Fruit fly (Drosophila melanogaster) whole organism, embryonic: ENCODE results near the gene CG13085.

Source experiments
- ATbp ChIP-seq: fragments of 200-800 bp; sonication (Bioruptor generic); optimal IDR thresholded peaks from 2 replicates; lab custom pipeline; 2017; ENCODE audit warnings: missing biosample characterization, mild to moderate bottlenecking, missing genetic modification characterization, missing genetic modification reagents
- Adf1 ChIP-seq: fragments of 200-800 bp; sonication (Bioruptor generic); IDR thresholded peaks from 2 replicates; pipeline ENCODE4 v1.3.6; 2022; ENCODE audit warnings: missing biosample characterization, missing genetic modification characterization
- Atf-2 ChIP-seq: fragments of 200-800 bp; sonication (Bioruptor generic); optimal IDR thresholded peaks from 2 replicates; lab custom pipeline; 2016; ENCODE audit warnings: missing biosample characterization, missing genetic modification characterization
- B-H1 ChIP-seq: fragments of 200-800 bp; sonication (Bioruptor generic); IDR thresholded peaks from 3 replicates; pipeline ENCODE4 v1.3.6; 2022; ENCODE audit warnings: missing biosample characterization, missing genetic modification characterization
- CG10321 ChIP-seq: fragments of 200-800 bp; sonication (Bioruptor generic); IDR thresholded peaks from 2 replicates; pipeline ENCODE4 v1.3.6; 2022; ENCODE audit warnings: missing biosample characterization, missing genetic modification characterization
- CG11560 ChIP-seq: fragments of 200-800 bp; sonication (Bioruptor generic); IDR thresholded peaks from 3 replicates; pipeline ENCODE4 v1.3.6; 2022; ENCODE audit warnings: missing biosample characterization, missing genetic modification characterization
- CG12155 ChIP-seq: fragments of 200-800 bp; sonication (Bioruptor generic); optimal IDR thresholded peaks from 3 replicates; lab custom pipeline; 2016; ENCODE audit warnings: missing biosample characterization, missing genetic modification characterization
- CG13296 ChIP-seq: fragments of 200-800 bp; sonication (Bioruptor generic); optimal IDR thresholded peaks from 3 replicates; lab custom pipeline; 2018; ENCODE audit warnings: missing biosample characterization, mild to moderate bottlenecking, missing genetic modification characterization
- CG13894 ChIP-seq: fragments of 200-800 bp; sonication (Bioruptor generic); optimal IDR thresholded peaks from 3 replicates; lab custom pipeline; 2018; ENCODE audit warnings: missing biosample characterization, mild to moderate bottlenecking, missing genetic modification characterization, moderate library complexity
- CG14965 ChIP-seq: fragments of 200-800 bp; sonication (Bioruptor generic); optimal IDR thresholded peaks from 2 replicates; lab custom pipeline; 2016; ENCODE audit warnings: missing biosample characterization, missing genetic modification characterization, borderline replicate concordance
- CG16863 ChIP-seq: fragments of 200-800 bp; sonication (Bioruptor generic); optimal IDR thresholded peaks from 3 replicates; lab custom pipeline; 2016; ENCODE audit warnings: missing biosample characterization, missing genetic modification characterization
- CG17361 ChIP-seq: fragments of 200-800 bp; sonication (Bioruptor generic); IDR thresholded peaks from 3 replicates; pipeline ENCODE4 v1.3.6; 2022; ENCODE audit warnings: missing biosample characterization, missing genetic modification characterization
- CG17385 ChIP-seq: fragments of 200-800 bp; sonication (Bioruptor generic); optimal IDR thresholded peaks from 3 replicates; lab custom pipeline; 2018; ENCODE audit warnings: missing biosample characterization, mild to moderate bottlenecking, missing genetic modification characterization
- CG17912 ChIP-seq: fragments of 200-800 bp; sonication (Bioruptor generic); optimal IDR thresholded peaks from 2 replicates; lab custom pipeline; 2018; ENCODE audit warnings: missing biosample characterization, mild to moderate bottlenecking, missing genetic modification characterization
- CG18764 ChIP-seq: fragments of 200-800 bp; sonication (Bioruptor generic); optimal IDR thresholded peaks from 3 replicates; lab custom pipeline; 2016; ENCODE audit warnings: missing biosample characterization, missing genetic modification characterization
- CG3726 ChIP-seq: fragments of 200-800 bp; sonication (Bioruptor generic); IDR thresholded peaks from 3 replicates; pipeline ENCODE4, ENCODE4 v1.3.6; 2022; ENCODE audit warnings: missing biosample characterization, missing genetic modification characterization
- CG6654 ChIP-seq: fragments of 200-800 bp; sonication (Bioruptor generic); optimal IDR thresholded peaks from 2 replicates; lab custom pipeline; 2017; ENCODE audit warnings: missing biosample characterization, mild to moderate bottlenecking, missing genetic modification characterization
- CG6683 ChIP-seq: fragments of 200-800 bp; sonication (Bioruptor generic); optimal IDR thresholded peaks from 2 replicates; lab custom pipeline; 2017; ENCODE audit warnings: missing biosample characterization, mild to moderate bottlenecking, missing genetic modification characterization, missing genetic modification reagents
- CG8765 ChIP-seq: fragments of 200-800 bp; sonication (Bioruptor generic); IDR thresholded peaks from 2 replicates; pipeline ENCODE4 v1.3.6; 2022; ENCODE audit warnings: missing biosample characterization, missing genetic modification characterization
- Elba2 ChIP-seq: fragments of 200-800 bp; sonication (Bioruptor generic); optimal IDR thresholded peaks from 3 replicates; lab custom pipeline; 2016; ENCODE audit warnings: missing biosample characterization, missing genetic modification characterization
- GATAe ChIP-seq: fragments of 200-800 bp; sonication (Bioruptor generic); conservative IDR thresholded peaks from 2 replicates; pipeline ENCODE4 v1.3.6; 2022; ENCODE audit warnings: missing biosample characterization, missing genetic modification characterization
- HmgD ChIP-seq: fragments of 200-800 bp; sonication (Bioruptor generic); optimal IDR thresholded peaks from 3 replicates; lab custom pipeline; 2016; ENCODE audit warnings: missing biosample characterization, missing genetic modification characterization
- Lhr ChIP-seq: fragments of 200-800 bp; sonication (Bioruptor generic); optimal IDR thresholded peaks from 3 replicates; lab custom pipeline; 2017; ENCODE audit warnings: mild to moderate bottlenecking, missing biosample characterization, missing genetic modification reagents, missing genetic modification characterization
- Meics ChIP-seq: fragments of 200-800 bp; sonication (Bioruptor generic); optimal IDR thresholded peaks from 2 replicates; lab custom pipeline; 2017; ENCODE audit warnings: missing biosample characterization, mild to moderate bottlenecking, missing genetic modification characterization
- Opbp ChIP-seq: fragments of 200-800 bp; sonication (Bioruptor generic); IDR thresholded peaks from 3 replicates; pipeline ENCODE4 v1.3.6; 2022; ENCODE audit warnings: missing biosample characterization, missing genetic modification characterization; ENCODE audit not compliant: partially characterized antibody
- Stat92E ChIP-seq, 3 experiments: fragments of >200 bp in 2 of 3; fragments of 200-800 bp in 1 of 3; sonication (Bioruptor generic) in 1 of 3; optimal IDR thresholded peaks; 2 replicates each; lab custom pipeline; 2017 to 2019; ENCODE audit warnings: missing biosample characterization in 3 of 3, missing genetic modification characterization in 3 of 3, mild to moderate bottlenecking in 1 of 3, moderate library complexity in 1 of 3
- ac ChIP-seq: fragments of 200-800 bp; sonication (Bioruptor generic); optimal IDR thresholded peaks from 3 replicates; lab custom pipeline; 2017; ENCODE audit warnings: missing biosample characterization, mild to moderate bottlenecking, missing genetic modification characterization
- ase ChIP-seq: fragments of 200-800 bp; sonication (Bioruptor generic); IDR thresholded peaks from 3 replicates; pipeline ENCODE4 v1.3.6; 2022; ENCODE audit warnings: missing biosample characterization, missing genetic modification characterization
- bowl ChIP-seq: fragments of 200-800 bp; sonication (Bioruptor generic); IDR thresholded peaks from 2 replicates; pipeline ENCODE4 v1.3.6; 2022; ENCODE audit warnings: missing biosample characterization, missing genetic modification characterization
- br ChIP-seq: fragments of >200 bp; optimal IDR thresholded peaks from 2 replicates; lab custom pipeline; 2017
- cas ChIP-seq: fragments of 200-800 bp; sonication (Bioruptor generic); IDR thresholded peaks from 2 replicates; pipeline ENCODE4 v1.3.6; 2022; ENCODE audit warnings: missing biosample characterization, missing genetic modification characterization
- cato ChIP-seq: fragments of 200-800 bp; sonication (Bioruptor generic); optimal IDR thresholded peaks from 2 replicates; lab custom pipeline; 2016; ENCODE audit warnings: missing biosample characterization, missing genetic modification characterization, borderline replicate concordance
- en ChIP-seq: fragments of 200-800 bp; sonication (Bioruptor generic); optimal IDR thresholded peaks from 2 replicates; lab custom pipeline; 2016; ENCODE audit warnings: missing biosample characterization, missing genetic modification characterization
- insv ChIP-seq, 2 experiments: fragments of 200-800 bp; sonication (Bioruptor generic); optimal IDR thresholded peaks; 3 replicates each; lab custom pipeline; 2016 to 2018; ENCODE audit warnings: missing biosample characterization in 2 of 2, missing genetic modification characterization in 2 of 2
- otp ChIP-seq: fragments of 200-800 bp; sonication (Bioruptor generic); IDR thresholded peaks from 3 replicates; pipeline ENCODE4, ENCODE4 v1.3.6; 2022; ENCODE audit warnings: missing biosample characterization, missing genetic modification characterization
- pb ChIP-seq: fragments of 200-800 bp; sonication (Bioruptor generic); optimal IDR thresholded peaks from 3 replicates; lab custom pipeline; 2016; ENCODE audit warnings: missing biosample characterization, missing genetic modification characterization
- phol ChIP-seq: fragments of 200-800 bp; sonication (Bioruptor generic); optimal IDR thresholded peaks from 3 replicates; lab custom pipeline; 2018; ENCODE audit warnings: missing biosample characterization, mild to moderate bottlenecking, missing genetic modification characterization, moderate library complexity
- pnt ChIP-seq: fragments of 200-800 bp; sonication (Bioruptor generic); optimal IDR thresholded peaks from 3 replicates; lab custom pipeline; 2016; ENCODE audit warnings: missing biosample characterization, missing genetic modification characterization
- prd ChIP-seq, 3 experiments: fragments of >200 bp in 2 of 3; fragments of 200-800 bp in 1 of 3; sonication (Bioruptor generic) in 1 of 3; optimal IDR thresholded peaks in 2 of 3; IDR thresholded peaks in 1 of 3; 2 replicates in 2 of 3; 3 replicates in 1 of 3; pipeline versions ENCODE4 v1.3.6 to Lab custom; 2017 to 2022; ENCODE audit warnings: missing biosample characterization in 1 of 3, missing genetic modification characterization in 1 of 3
- ro ChIP-seq: fragments of 200-800 bp; sonication (Bioruptor generic); IDR thresholded peaks from 2 replicates; pipeline ENCODE4 v1.3.6; 2022; ENCODE audit warnings: missing biosample characterization, missing genetic modification characterization
- shn ChIP-seq: fragments of 200-800 bp; sonication (Bioruptor generic); optimal IDR thresholded peaks from 3 replicates; lab custom pipeline; 2016; ENCODE audit warnings: missing biosample characterization, missing genetic modification characterization
- sim ChIP-seq: fragments of 200-800 bp; sonication (Bioruptor generic); IDR thresholded peaks from 2 replicates; pipeline ENCODE4 v1.3.6; 2022; ENCODE audit warnings: missing biosample characterization, missing genetic modification characterization
- sr ChIP-seq: fragments of 200-800 bp; sonication (Bioruptor generic); IDR thresholded peaks from 3 replicates; pipeline ENCODE4 v1.3.6; 2022; ENCODE audit warnings: missing biosample characterization, missing genetic modification characterization
- ssp ChIP-seq: fragments of 200-800 bp; sonication (Bioruptor generic); IDR thresholded peaks from 2 replicates; pipeline ENCODE4 v1.3.6; 2022; ENCODE audit warnings: missing biosample characterization, missing genetic modification characterization
- stwl ChIP-seq: fragments of 200-800 bp; sonication (Bioruptor generic); optimal IDR thresholded peaks from 3 replicates; lab custom pipeline; 2018; ENCODE audit warnings: missing biosample characterization, mild to moderate bottlenecking, missing genetic modification characterization, moderate library complexity
- sug ChIP-seq: fragments of 200-800 bp; optimal IDR thresholded peaks from 2 replicates; lab custom pipeline; 2019; ENCODE audit warnings: missing biosample characterization, mild to moderate bottlenecking, missing genetic modification characterization, moderate library complexity
- tin ChIP-seq: fragments of 200-800 bp; sonication (Bioruptor generic); optimal IDR thresholded peaks from 3 replicates; lab custom pipeline; 2016; ENCODE audit warnings: missing biosample characterization, missing genetic modification characterization
- tna ChIP-seq: fragments of 200-800 bp; sonication (Bioruptor generic); IDR thresholded peaks from 2 replicates; pipeline ENCODE4 v1.3.6; 2022; ENCODE audit warnings: missing biosample characterization, missing genetic modification characterization; ENCODE audit not compliant: partially characterized antibody
- zf30C ChIP-seq: fragments of 200-800 bp; sonication (Bioruptor generic); optimal IDR thresholded peaks from 3 replicates; lab custom pipeline; 2018; ENCODE audit warnings: missing biosample characterization, mild to moderate bottlenecking, missing genetic modification characterization
- zfh1 ChIP-seq: fragments of 200-800 bp; sonication (Bioruptor generic); IDR thresholded peaks from 3 replicates; pipeline ENCODE4 v1.3.6; 2022; ENCODE audit warnings: missing biosample characterization, missing genetic modification characterization

CG13085 gene

dm6 chr2L:19425765-19426329 lies 2.0 kb downstream of the CG13085 start (continued):
- peak; percentile 89 for TF ChIP-seq Elba2 (GFP tag; lab: Kevin White, UChicago)
- peak; percentile 58 for TF ChIP-seq CG13296
- peak; percentile 75; the same call in 2 of the 3 replicates for TF ChIP-seq ase
- peak; percentile 20; the same call in 1 of the 2 replicates for TF ChIP-seq CG8765 (GFP tag; lab: Robert Waterston, UW)
- no peak for TF ChIP-seq ro (GFP tag; lab: Robert Waterston, UW)
- no peak for TF ChIP-seq zf30C
- peak; percentile 16 for TF ChIP-seq HmgD (GFP tag; lab: Kevin White, UChicago)
- peak; percentile 95 for TF ChIP-seq CG14965 (GFP tag; lab: Kevin White, UChicago)
- TF ChIP-seq Meics (GFP tag; lab: Kevin White, UChicago), result peak; percentile 79
- peak; percentile 40 for TF ChIP-seq Atf-2 (GFP tag; lab: Kevin White, UChicago)
- no peak for TF ChIP-seq CG6683 (GFP tag; lab: Kevin White, UChicago)
- peak; percentile 82 for TF ChIP-seq zfh1
- TF ChIP-seq CG10321 (GFP tag; lab: Robert Waterston, UW), result no peak
- peak; percentile 94 for TF ChIP-seq otp (GFP tag; lab: Robert Waterston, UW)
- peak; percentile 40 for TF ChIP-seq sim
- peak; percentile 73 for TF ChIP-seq en (GFP tag; lab: Kevin White, UChicago)
- TF ChIP-seq pb, result peak; percentile 59
- TF ChIP-seq CG6654 (GFP tag; lab: Kevin White, UChicago), result peak; percentile 19
- TF ChIP-seq phol (tag; lab: Kevin White, UChicago), result peak; percentile 75
- no peak for TF ChIP-seq Opbp (GFP tag; lab: Robert Waterston, UW)
- peak; percentile 62 for TF ChIP-seq CG17385
- peak; percentile 55 for TF ChIP-seq pnt (GFP tag; lab: Kevin White, UChicago)
- peak; percentile 43; the same call in 1 of the 2 replicates for TF ChIP-seq GATAe (GFP tag; lab: Robert Waterston, UW)
- TF ChIP-seq bowl (GFP tag; lab: Robert Waterston, UW), result no peak
- no peak for TF ChIP-seq cas
- TF ChIP-seq Adf1 (GFP tag; lab: Robert Waterston, UW), result peak; percentile 30
- peak; percentile 38 for TF ChIP-seq CG13894 (tag; lab: Kevin White, UChicago)
- TF ChIP-seq Lhr (GFP tag; lab: Kevin White, UChicago), result peak; percentile 20
- no peak for TF ChIP-seq tna
- peak; percentile 71; the same call in 1 of the 3 replicates for TF ChIP-seq CG3726 (GFP tag; lab: Robert Waterston, UW)
- TF ChIP-seq tin (GFP tag; lab: Kevin White, UChicago), result peak; percentile 54
- peak; percentile 49 for TF ChIP-seq CG18764 (GFP tag; lab: Kevin White, UChicago)
- peak; percentile 45; the same call in 1 of the 3 replicates for TF ChIP-seq B-H1 (GFP tag; lab: Robert Waterston, UW)
- TF ChIP-seq br (lab: Kevin White, UChicago), result no peak
- TF ChIP-seq CG16863, result peak; percentile 39
- peak; percentile 28 for TF ChIP-seq cato (GFP tag; lab: Kevin White, UChicago)
- peak; percentile 42 for TF ChIP-seq shn (GFP tag; lab: Kevin White, UChicago)
- TF ChIP-seq insv (GFP tag; optimal IDR thresholded peaks at IDR 0.05; lab: Kevin White, UChicago), result peak; percentile 87 to 93
- TF ChIP-seq Stat92E (GFP tag; optimal IDR thresholded peaks at IDR 0.05; lab: Kevin White, UChicago), result no peak
- TF ChIP-seq ssp (GFP tag; lab: Robert Waterston, UW), result peak; percentile 27; the same call in 1 of the 2 replicates
- TF ChIP-seq stwl, result peak; percentile 15
- TF ChIP-seq prd (optimal IDR thresholded peaks at IDR 0.05; lab: Kevin White, UChicago), result no peak
- peak; percentile 77 for TF ChIP-seq prd (GFP tag; IDR thresholded peaks at IDR 0.05; lab: Robert Waterston, UW)
- TF ChIP-seq ATbp, result peak; percentile 60
- TF ChIP-seq CG17912 (GFP tag; lab: Kevin White, UChicago), result peak; percentile 73
- no peak for TF ChIP-seq ac (GFP tag; lab: Kevin White, UChicago)
- TF ChIP-seq CG17361, result peak; percentile 82
- no peak for TF ChIP-seq sr (GFP tag; lab: Robert Waterston, UW)
- TF ChIP-seq sug (tag; lab: Kevin White, UChicago), result peak; percentile 48
- 0 out of 3 replicates have a peak, but pooled peaks have one; percentile 11 for TF ChIP-seq CG11560 (tag; lab: Robert Waterston, UW)
- TF ChIP-seq CG12155 (GFP tag; lab: Kevin White, UChicago), result peak; percentile 44
